Fruit fly (Drosophila melanogaster) whole organism, pupa: Measurements from ENCODE around the gene CG9632.

ENCODE experiments used
- CG10348 ChIP-seq: fragments of 200-800 bp; sonication (Bioruptor generic); IDR thresholded peaks from 2 replicates; pipeline ENCODE4 v1.3.6; 2022; ENCODE audit warnings: missing biosample characterization, missing genetic modification characterization
- CG12605 ChIP-seq: fragments of 200-800 bp; sonication (Bioruptor generic); IDR thresholded peaks from 2 replicates; pipeline ENCODE4 v1.3.6; 2022; ENCODE audit warnings: missing biosample characterization, missing genetic modification characterization
- CG13204 ChIP-seq: fragments of 200-800 bp; sonication (Bioruptor generic); optimal IDR thresholded peaks from 2 replicates; lab custom pipeline; 2018; ENCODE audit warnings: missing biosample characterization, mild to moderate bottlenecking, missing genetic modification characterization, moderate library complexity
- CG14655 ChIP-seq: fragments of 200-800 bp; sonication (Bioruptor generic); optimal IDR thresholded peaks from 3 replicates; lab custom pipeline; 2017; ENCODE audit warnings: mild to moderate bottlenecking, missing biosample characterization, missing genetic modification reagents, missing genetic modification characterization
- CG15710 ChIP-seq: fragments of 200-800 bp; sonication (Bioruptor generic); optimal IDR thresholded peaks from 2 replicates; lab custom pipeline; 2018; ENCODE audit warnings: missing biosample characterization, mild to moderate bottlenecking, missing genetic modification characterization, moderate library complexity
- CG17806 ChIP-seq: fragments of 200-800 bp; sonication (Bioruptor generic); optimal IDR thresholded peaks from 2 replicates; lab custom pipeline; 2018; ENCODE audit warnings: missing biosample characterization, mild to moderate bottlenecking, missing genetic modification characterization, moderate library complexity
- CG32121 ChIP-seq: fragments of 200-800 bp; sonication (Bioruptor generic); IDR thresholded peaks from 2 replicates; pipeline ENCODE4 v1.3.6; 2022; ENCODE audit warnings: missing biosample characterization, missing genetic modification characterization
- CG34367 ChIP-seq: fragments of 200-800 bp; sonication (Bioruptor generic); optimal IDR thresholded peaks from 2 replicates; lab custom pipeline; 2018; ENCODE audit warnings: missing biosample characterization, mild to moderate bottlenecking, missing genetic modification characterization
- CG4496 ChIP-seq: fragments of 200-800 bp; sonication (Bioruptor generic); IDR thresholded peaks from 3 replicates; pipeline ENCODE4 v1.3.6; 2022; ENCODE audit warnings: missing biosample characterization, missing genetic modification characterization
- CG8159 ChIP-seq: fragments of 200-800 bp; sonication (Bioruptor generic); optimal IDR thresholded peaks from 3 replicates; lab custom pipeline; 2018; ENCODE audit warnings: missing biosample characterization, mild to moderate bottlenecking, missing genetic modification characterization, moderate library complexity
- CG8301 ChIP-seq: fragments of 200-800 bp; sonication (Bioruptor generic); optimal IDR thresholded peaks from 2 replicates; lab custom pipeline; 2018; ENCODE audit warnings: missing biosample characterization, mild to moderate bottlenecking, missing genetic modification characterization
- CG9948 ChIP-seq: fragments of 200-800 bp; sonication (Bioruptor generic); optimal IDR thresholded peaks from 2 replicates; lab custom pipeline; 2018; ENCODE audit warnings: missing biosample characterization, mild to moderate bottlenecking, missing genetic modification characterization, moderate library complexity
- D1 ChIP-seq: fragments of 200-800 bp; sonication (Bioruptor generic); optimal IDR thresholded peaks from 2 replicates; lab custom pipeline; 2018; ENCODE audit warnings: missing biosample characterization, mild to moderate bottlenecking, missing genetic modification characterization, moderate library complexity
- EcR ChIP-seq: fragments of 200-800 bp; sonication (Bioruptor generic); optimal IDR thresholded peaks from 3 replicates; lab custom pipeline; 2019; ENCODE audit warnings: missing biosample characterization, missing genetic modification characterization, mild to moderate bottlenecking, moderate library complexity, missing genetic modification reagents
- Ets98B ChIP-seq: fragments of 200-800 bp; sonication (Bioruptor generic); IDR thresholded peaks from 2 replicates; pipeline ENCODE4 v1.3.6; 2022; ENCODE audit warnings: missing biosample characterization, missing genetic modification characterization
- Pif1B ChIP-seq: fragments of 200-800 bp; sonication (Bioruptor generic); optimal IDR thresholded peaks from 3 replicates; lab custom pipeline; 2016; ENCODE audit warnings: missing biosample characterization, missing genetic modification characterization
- Snoo ChIP-seq: fragments of 200-800 bp; sonication (Bioruptor generic); optimal IDR thresholded peaks from 3 replicates; lab custom pipeline; 2017; ENCODE audit warnings: missing biosample characterization, mild to moderate bottlenecking, missing genetic modification characterization, inconsistent platforms
- fd96Ca ChIP-seq: fragments of 200-800 bp; sonication (Bioruptor generic); IDR thresholded peaks from 3 replicates; pipeline ENCODE4 v1.3.6; 2022; ENCODE audit warnings: missing biosample characterization, missing genetic modification characterization
- gl ChIP-seq: fragments of 200-800 bp; sonication (Bioruptor generic); optimal IDR thresholded peaks from 2 replicates; lab custom pipeline; 2018; ENCODE audit warnings: missing biosample characterization, mild to moderate bottlenecking, missing genetic modification characterization
- rn ChIP-seq: fragments of 200-800 bp; sonication (Bioruptor generic); IDR thresholded peaks from 2 replicates; pipeline ENCODE4 v1.3.6; 2022; ENCODE audit warnings: missing biosample characterization, missing genetic modification characterization

CG9632 gene

dm6 chr3R:15851912-15852311, 8.1 kb upstream of the CG9632 start:
- TF ChIP-seq CG10348 (GFP tag; lab: Robert Waterston, UW) (no peak), EcR (GFP tag; lab: Kevin White, UChicago) (peak; percentile 70)

- no peak for TF ChIP-seq Snoo (tag; lab: Kevin White, UChicago)
- peak; percentile 27 for TF ChIP-seq EcR (GFP tag; lab: Kevin White, UChicago)
Observed at dm6 chr3R:15853347-15853746, 6.6 kb upstream of the CG9632 start, which contains the start of gene cv-d. cv-d (minus strand) TSS chr3R:15853581.

- TF ChIP-seq CG4496 (GFP tag; lab: Robert Waterston, UW) (no peak), rn (no peak), CG15710 (tag; lab: Kevin White, UChicago) (no peak), CG32121 (no peak), CG9948 (tag; lab: Kevin White, UChicago) (no peak), CG10348 (GFP tag; lab: Robert Waterston, UW) (no peak), CG14655 (GFP tag; lab: Kevin White, UChicago) (no peak), CG13204 (GFP tag; lab: Kevin White, UChicago) (no peak), CG12605 (GFP tag; lab: Robert Waterston, UW) (no peak), gl (tag; lab: Kevin White, UChicago) (no peak), Pif1B (no peak), Ets98B (GFP tag; lab: Robert Waterston, UW) (no peak), CG17806 (tag; lab: Kevin White, UChicago) (no peak), CG34367 (tag; lab: Kevin White, UChicago) (no peak)
Observed at dm6 chr3R:15857189-15857767, 2.7 kb upstream of the CG9632 start, which contains the start of gene Hmt-1. Hmt-1 (minus strand) TSS chr3R:15857470.

- TF ChIP-seq CG12605 (GFP tag; lab: Robert Waterston, UW) (no peak), CG8159 (tag; lab: Kevin White, UChicago) (no peak), Snoo (tag; lab: Kevin White, UChicago) (no peak), EcR (GFP tag; lab: Kevin White, UChicago) (no peak), rn (no peak), CG17806 (tag; lab: Kevin White, UChicago) (no peak), CG15710 (tag; lab: Kevin White, UChicago) (no peak), D1 (no peak), CG10348 (GFP tag; lab: Robert Waterston, UW) (no peak), Ets98B (GFP tag; lab: Robert Waterston, UW) (no peak), gl (tag; lab: Kevin White, UChicago) (no peak)
Observed at dm6 chr3R:15872829-15873440, 12.9 kb downstream of the CG9632 start.

- no peak for TF ChIP-seq gl (tag; lab: Kevin White, UChicago)
- TF ChIP-seq CG15710 (tag; lab: Kevin White, UChicago), result no peak
- no peak for TF ChIP-seq EcR (GFP tag; lab: Kevin White, UChicago)
- no peak for TF ChIP-seq CG9948 (tag; lab: Kevin White, UChicago)
- TF ChIP-seq D1, result no peak
- TF ChIP-seq CG34367 (tag; lab: Kevin White, UChicago), result no peak
- TF ChIP-seq CG4496 (GFP tag; lab: Robert Waterston, UW), result no peak; the same call in 1 of the 3 replicates
- no peak for TF ChIP-seq Pif1B
- no peak for TF ChIP-seq CG12605 (GFP tag; lab: Robert Waterston, UW)
- no peak for TF ChIP-seq Ets98B (GFP tag; lab: Robert Waterston, UW)
- TF ChIP-seq CG32121, result no peak
- no peak for TF ChIP-seq CG13204 (GFP tag; lab: Kevin White, UChicago)
- no peak for TF ChIP-seq fd96Ca (GFP tag; lab: Robert Waterston, UW)
- TF ChIP-seq Snoo (tag; lab: Kevin White, UChicago), result no peak
- no peak for TF ChIP-seq CG8159 (tag; lab: Kevin White, UChicago)
Observed at dm6 chr3R:15875611-15876010, 15.6 kb downstream of the CG9632 start, which contains the start of gene CG31183. CG31183 (minus strand) TSS chr3R:15875939.

- no peak for TF ChIP-seq CG10348 (GFP tag; lab: Robert Waterston, UW)
- TF ChIP-seq CG12605 (GFP tag; lab: Robert Waterston, UW), result no peak
- TF ChIP-seq fd96Ca (GFP tag; lab: Robert Waterston, UW), result no peak
- TF ChIP-seq Snoo (tag; lab: Kevin White, UChicago), result no peak
- no peak for TF ChIP-seq Ets98B (GFP tag; lab: Robert Waterston, UW)
- TF ChIP-seq CG14655 (GFP tag; lab: Kevin White, UChicago), result no peak
- no peak for TF ChIP-seq CG13204 (GFP tag; lab: Kevin White, UChicago)
- TF ChIP-seq CG15710 (tag; lab: Kevin White, UChicago), result no peak
- TF ChIP-seq rn, result no peak
- no peak for TF ChIP-seq Pif1B
- TF ChIP-seq EcR (GFP tag; lab: Kevin White, UChicago), result no peak
- no peak for TF ChIP-seq CG8301
- TF ChIP-seq CG9948 (tag; lab: Kevin White, UChicago), result no peak
- TF ChIP-seq CG34367 (tag; lab: Kevin White, UChicago), result no peak
- no peak for TF ChIP-seq CG17806 (tag; lab: Kevin White, UChicago)
Observed at dm6 chr3R:15891188-15891820, 31.3 kb downstream of the CG9632 start.
